Fruit fly (Drosophila melanogaster): ENCODE data around the gene Noc1.

Gene Noc1

DNA sequence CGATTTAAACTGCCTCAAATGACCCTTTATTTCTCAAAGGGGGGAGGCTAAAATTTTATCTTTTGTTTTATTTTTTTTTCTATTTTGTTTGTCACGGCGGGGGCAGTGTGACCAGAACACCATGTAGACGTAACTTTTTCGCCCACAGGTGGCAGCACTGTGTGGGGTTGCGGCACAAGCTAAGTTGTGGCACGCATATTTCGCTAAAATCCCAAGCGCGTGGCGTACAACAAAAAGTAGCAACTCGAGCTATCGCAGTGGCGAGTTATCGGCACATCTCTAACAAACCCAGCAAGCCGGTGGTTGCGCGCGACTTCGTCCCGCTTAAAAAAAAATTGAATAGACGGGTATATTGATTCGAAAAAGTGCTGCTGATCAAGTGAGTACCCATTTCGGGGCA is 48.5 kb downstream of the Noc1 start, which contains the start of the genes Ufd1 and NaPi-III (continued):
- no peak for TF ChIP-seq CG13296 (GFP tag; optimal IDR thresholded peaks at IDR 0.05)
- peak; percentile 60 for TF ChIP-seq NC2β (GFP tag; optimal IDR thresholded peaks at IDR 0.05)
- TF ChIP-seq stc (GFP tag; IDR thresholded peaks at IDR 0.05): no peak
- peak; percentile 10 for TF ChIP-seq CG7839 (tag; optimal IDR thresholded peaks at IDR 0.05)
- TF ChIP-seq CG11456 (GFP tag; IDR thresholded peaks at IDR 0.05): peak; percentile 75; the same call in 2 of the 3 replicates
- peak; percentile 46 for TF ChIP-seq zfh2 (GFP tag; optimal IDR thresholded peaks at IDR 0.05)
- no peak for TF ChIP-seq CG11695 (GFP tag; IDR thresholded peaks at IDR 0.05)
- TF ChIP-seq CG2199 (GFP tag; IDR thresholded peaks at IDR 0.05): no peak
- peak; percentile 94 for TF ChIP-seq CG1603 (tag; optimal IDR thresholded peaks at IDR 0.05)
- TF ChIP-seq Six4 (GFP tag; optimal IDR thresholded peaks at IDR 0.05): no peak
- TF ChIP-seq salm (tag; optimal IDR thresholded peaks at IDR 0.05): no peak
- no peak for TF ChIP-seq C15 (GFP tag; IDR thresholded peaks at IDR 0.05)
- TF ChIP-seq H2.0 (GFP tag; IDR thresholded peaks at IDR 0.05): 0 out of 2 replicates have a peak, but pooled peaks have one; percentile 5
- TF ChIP-seq ato (GFP tag; IDR thresholded peaks at IDR 0.05; ENCODE audit: partially characterized antibody): peak; percentile 84
- TF ChIP-seq CG15011 (GFP tag; optimal IDR thresholded peaks at IDR 0.05): no peak
- TF ChIP-seq CG10462 (GFP tag; optimal IDR thresholded peaks at IDR 0.05): no peak
- TF ChIP-seq HHEX (GFP tag; optimal IDR thresholded peaks at IDR 0.05): no peak
- TF ChIP-seq Adf1 (GFP tag; IDR thresholded peaks at IDR 0.05): 0 out of 2 replicates have a peak, but pooled peaks have one; percentile 11
- TF ChIP-seq dm (GFP tag; optimal IDR thresholded peaks at IDR 0.05): peak; percentile 73
- no peak for TF ChIP-seq Gsc (GFP tag; IDR thresholded peaks at IDR 0.05)
- no peak for TF ChIP-seq az2 (GFP tag; optimal IDR thresholded peaks at IDR 0.05)
- no peak for TF ChIP-seq fru (optimal IDR thresholded peaks at IDR 0.05)
- no peak for TF ChIP-seq CG1529 (GFP tag; optimal IDR thresholded peaks at IDR 0.05)
- TF ChIP-seq CG4730 (GFP tag; IDR thresholded peaks at IDR 0.05): no peak
- TF ChIP-seq CG9609 (GFP tag; optimal IDR thresholded peaks at IDR 0.05): peak; percentile 52
- TF ChIP-seq vfl (GFP tag; optimal IDR thresholded peaks at IDR 0.05): peak; percentile 38
- TF ChIP-seq nerfin-1 (tag; optimal IDR thresholded peaks at IDR 0.05): peak; percentile 41
- TF ChIP-seq CG8089 (GFP tag; optimal IDR thresholded peaks at IDR 0.05): peak; percentile 50
- TF ChIP-seq sna (GFP tag; IDR thresholded peaks at IDR 0.05; ENCODE audit: partially characterized antibody): peak; percentile 73; the same call in 1 of the 2 replicates
- no peak for TF ChIP-seq CG1792 (GFP tag; optimal IDR thresholded peaks at IDR 0.05)
- peak; percentile 56 for TF ChIP-seq CG14441 (GFP tag; IDR thresholded peaks at IDR 0.05)
- TF ChIP-seq Myb (GFP tag; optimal IDR thresholded peaks at IDR 0.05): peak; percentile 81
- TF ChIP-seq Sox102F (GFP tag; optimal IDR thresholded peaks at IDR 0.05): peak; percentile 16
- TF ChIP-seq CG2678 (tag; optimal IDR thresholded peaks at IDR 0.05): peak; percentile 15
- TF ChIP-seq fu2 (GFP tag; optimal IDR thresholded peaks at IDR 0.05): peak; percentile 17
- no peak for TF ChIP-seq emc (GFP tag; optimal IDR thresholded peaks at IDR 0.05)
- peak; percentile 35 for TF ChIP-seq maf-S (GFP tag; optimal IDR thresholded peaks at IDR 0.05)
- TF ChIP-seq fd64A (GFP tag; optimal IDR thresholded peaks at IDR 0.05): no peak
- peak; percentile 56 for TF ChIP-seq CG12155 (GFP tag; optimal IDR thresholded peaks at IDR 0.05)
- TF ChIP-seq Oli (tag; optimal IDR thresholded peaks at IDR 0.05): no peak
- TF ChIP-seq CG9932 (GFP tag; IDR thresholded peaks at IDR 0.05): peak; percentile 71
- TF ChIP-seq bigmax (GFP tag; optimal IDR thresholded peaks at IDR 0.05): no peak
- no peak for TF ChIP-seq CG8281 (tag; optimal IDR thresholded peaks at IDR 0.05)
- peak; percentile 63 for TF ChIP-seq sug (tag; optimal IDR thresholded peaks at IDR 0.05)
- peak; percentile 92 for TF ChIP-seq unc-4 (GFP tag; IDR thresholded peaks at IDR 0.05; ENCODE audit: partially characterized antibody)
- peak; percentile 20 for TF ChIP-seq Side (GFP tag; optimal IDR thresholded peaks at IDR 0.05)
- TF ChIP-seq Hsf (GFP tag; optimal IDR thresholded peaks at IDR 0.05): peak; percentile 34
- TF ChIP-seq Dp (GFP tag; optimal IDR thresholded peaks at IDR 0.05): peak; percentile 85
- TF ChIP-seq PHDP (tag; optimal IDR thresholded peaks at IDR 0.05): no peak
- peak; percentile 24 for TF ChIP-seq btn (GFP tag; optimal IDR thresholded peaks at IDR 0.05)
- TF ChIP-seq CG17568 (GFP tag; optimal IDR thresholded peaks at IDR 0.05): no peak
- TF ChIP-seq inv (GFP tag; IDR thresholded peaks at IDR 0.05; ENCODE audit: partially characterized antibody): peak; percentile 71; the same call in 1 of the 2 replicates
